Fruit fly (Drosophila melanogaster): ENCODE measurements around the gene CG1958.

CG1958 gene

DNA sequence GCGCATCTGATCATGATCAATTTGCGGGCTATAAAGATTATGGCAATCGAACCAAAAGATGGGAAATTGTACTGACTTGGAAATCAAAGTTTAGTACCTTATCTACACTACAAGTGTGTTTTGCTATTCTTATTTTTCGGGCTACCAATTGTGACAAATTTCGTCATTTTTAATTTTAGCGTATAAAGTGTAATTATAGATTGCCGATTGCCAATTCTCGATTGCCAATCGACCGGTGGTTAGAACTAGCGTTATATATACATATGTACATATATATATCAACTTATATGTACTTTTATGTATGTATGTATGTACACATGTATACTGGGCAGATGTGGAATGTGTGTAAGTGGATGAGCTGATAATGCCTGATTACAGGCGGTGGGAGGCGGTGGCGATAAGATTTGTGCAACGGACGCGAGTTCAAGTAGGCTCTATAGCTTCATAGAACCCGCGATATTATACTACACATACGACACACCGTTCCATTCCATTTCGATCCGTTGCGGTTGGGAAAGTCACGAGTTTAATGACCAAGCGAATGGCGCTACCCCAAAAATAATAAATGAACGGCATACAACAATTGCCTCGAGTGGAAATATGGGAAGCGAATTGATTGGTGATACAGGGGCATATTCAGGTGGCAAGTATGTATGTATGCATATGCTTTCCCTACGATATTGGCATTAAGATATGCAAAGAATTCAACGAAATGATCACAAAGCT, 49.4 kb downstream of the CG1958 start:
- TF ChIP-seq CG12104 (GFP tag; optimal IDR thresholded peaks at IDR 0.05), result no peak
- no peak for TF ChIP-seq Scr (GFP tag; IDR thresholded peaks at IDR 0.05; ENCODE audit: partially characterized antibody)
- TF ChIP-seq Dfd (GFP tag; optimal IDR thresholded peaks at IDR 0.05), result no peak
- no peak for TF ChIP-seq Eip74EF (GFP tag; optimal IDR thresholded peaks at IDR 0.05)
- no peak for TF ChIP-seq tin (GFP tag; optimal IDR thresholded peaks at IDR 0.05)
- TF ChIP-seq jing (GFP tag; optimal IDR thresholded peaks at IDR 0.05), result no peak
- TF ChIP-seq CG12299 (tag; optimal IDR thresholded peaks at IDR 0.05), result no peak
- TF ChIP-seq seq (GFP tag; IDR thresholded peaks at IDR 0.05), result no peak
- TF ChIP-seq CG9727 (GFP tag; optimal IDR thresholded peaks at IDR 0.05), result no peak
- no peak for TF ChIP-seq CG13123 (GFP tag; optimal IDR thresholded peaks at IDR 0.05)
- TF ChIP-seq slou (GFP tag; optimal IDR thresholded peaks at IDR 0.05), result no peak
- no peak for TF ChIP-seq CG14050 (GFP tag; IDR thresholded peaks at IDR 0.05)
- no peak for TF ChIP-seq dm (GFP tag; optimal IDR thresholded peaks at IDR 0.05)
- no peak for TF ChIP-seq CG12391 (tag; optimal IDR thresholded peaks at IDR 0.05)
- no peak for TF ChIP-seq toy (GFP tag; IDR thresholded peaks at IDR 0.05)
- TF ChIP-seq Camta (GFP tag; optimal IDR thresholded peaks at IDR 0.05), result no peak
- TF ChIP-seq CG32532 (GFP tag; IDR thresholded peaks at IDR 0.05), result no peak
- TF ChIP-seq CG6654 (GFP tag; optimal IDR thresholded peaks at IDR 0.05), result no peak
- no peak for TF ChIP-seq psq (GFP tag; optimal IDR thresholded peaks at IDR 0.05)
- no peak for TF ChIP-seq Hr3 (GFP tag; optimal IDR thresholded peaks at IDR 0.05)
- TF ChIP-seq CG13296 (GFP tag; optimal IDR thresholded peaks at IDR 0.05), result no peak
- TF ChIP-seq CG10274 (GFP tag; optimal IDR thresholded peaks at IDR 0.05), result no peak
- TF ChIP-seq cg (GFP tag; optimal IDR thresholded peaks at IDR 0.05), result peak; percentile 31
- TF ChIP-seq CG11093 (GFP tag; IDR thresholded peaks at IDR 0.05), result no peak
- TF ChIP-seq Vsx1 (GFP tag; optimal IDR thresholded peaks at IDR 0.05), result no peak
- TF ChIP-seq CG6175 (GFP tag; IDR thresholded peaks at IDR 0.05), result no peak
- no peak for TF ChIP-seq dimm (GFP tag; IDR thresholded peaks at IDR 0.05)
- no peak for TF ChIP-seq CG7556 (GFP tag; optimal IDR thresholded peaks at IDR 0.05)
- TF ChIP-seq Mad (GFP tag; optimal IDR thresholded peaks at IDR 0.05), result no peak
- peak; percentile 82 for TF ChIP-seq grn (GFP tag; optimal IDR thresholded peaks at IDR 0.05)
- peak; percentile 46; the same call in 1 of the 3 replicates for TF ChIP-seq CG2199 (GFP tag; IDR thresholded peaks at IDR 0.05)
- TF ChIP-seq CG32767 (GFP tag; IDR thresholded peaks at IDR 0.05), result no peak
- no peak for TF ChIP-seq bcd (GFP tag; optimal IDR thresholded peaks at IDR 0.05)
- TF ChIP-seq exex (tag; optimal IDR thresholded peaks at IDR 0.05), result peak; percentile 91
- TF ChIP-seq Lhr (GFP tag; optimal IDR thresholded peaks at IDR 0.05), result no peak
- TF ChIP-seq ttk (GFP tag; IDR thresholded peaks at IDR 0.05), result no peak
- TF ChIP-seq CG15479 (GFP tag; optimal IDR thresholded peaks at IDR 0.05), result peak; percentile 30
- TF ChIP-seq Lim3 (GFP tag; IDR thresholded peaks at IDR 0.05), result no peak
- no peak for TF ChIP-seq tna (GFP tag; IDR thresholded peaks at IDR 0.05; ENCODE audit: partially characterized antibody)
- TF ChIP-seq Ets97D (GFP tag; optimal IDR thresholded peaks at IDR 0.05), result no peak
- peak; percentile 71 for TF ChIP-seq sd (tag; optimal IDR thresholded peaks at IDR 0.05)
- TF ChIP-seq Doc2 (GFP tag; IDR thresholded peaks at IDR 0.05), result no peak
- no peak for TF ChIP-seq HLH3B (GFP tag; IDR thresholded peaks at IDR 0.05)
- no peak for TF ChIP-seq CG12236 (GFP tag; optimal IDR thresholded peaks at IDR 0.05)
- TF ChIP-seq sens-2 (GFP tag; IDR thresholded peaks at IDR 0.05), result 0 out of 2 replicates have a peak, but pooled peaks have one; percentile 8
- no peak for TF ChIP-seq gcm (GFP tag; optimal IDR thresholded peaks at IDR 0.05)
- TF ChIP-seq chinmo (GFP tag; IDR thresholded peaks at IDR 0.05; ENCODE audit: partially characterized antibody), result 0 out of 4 replicates have a peak, but pooled peaks have one; percentile 46
- no peak for TF ChIP-seq Hr78 (GFP tag; optimal IDR thresholded peaks at IDR 0.05)
- TF ChIP-seq Opbp (GFP tag; IDR thresholded peaks at IDR 0.05; ENCODE audit: partially characterized antibody), result no peak
- no peak for TF ChIP-seq Gsc (GFP tag; IDR thresholded peaks at IDR 0.05)

Data from whole organism, embryonic.